Fruit fly (Drosophila melanogaster) whole organism, pupa: ENCODE data around the gene TBC1D23.

Source experiments
- CG10348 ChIP-seq: fragments of 200-800 bp; sonication (Bioruptor generic); IDR thresholded peaks from 2 replicates; pipeline ENCODE4 v1.3.6; 2022; ENCODE audit warnings: missing biosample characterization, missing genetic modification characterization
- CG13204 ChIP-seq: fragments of 200-800 bp; sonication (Bioruptor generic); optimal IDR thresholded peaks from 2 replicates; lab custom pipeline; 2018; ENCODE audit warnings: missing biosample characterization, mild to moderate bottlenecking, missing genetic modification characterization, moderate library complexity
- CG15710 ChIP-seq: fragments of 200-800 bp; sonication (Bioruptor generic); optimal IDR thresholded peaks from 2 replicates; lab custom pipeline; 2018; ENCODE audit warnings: missing biosample characterization, mild to moderate bottlenecking, missing genetic modification characterization, moderate library complexity
- CG8159 ChIP-seq: fragments of 200-800 bp; sonication (Bioruptor generic); optimal IDR thresholded peaks from 3 replicates; lab custom pipeline; 2018; ENCODE audit warnings: missing biosample characterization, mild to moderate bottlenecking, missing genetic modification characterization, moderate library complexity
- EcR ChIP-seq: fragments of 200-800 bp; sonication (Bioruptor generic); optimal IDR thresholded peaks from 3 replicates; lab custom pipeline; 2019; ENCODE audit warnings: missing biosample characterization, missing genetic modification characterization, mild to moderate bottlenecking, moderate library complexity, missing genetic modification reagents
- Ets98B ChIP-seq: fragments of 200-800 bp; sonication (Bioruptor generic); IDR thresholded peaks from 2 replicates; pipeline ENCODE4 v1.3.6; 2022; ENCODE audit warnings: missing biosample characterization, missing genetic modification characterization
- Pif1A ChIP-seq: fragments of 200-800 bp; sonication (Bioruptor generic); optimal IDR thresholded peaks from 3 replicates; lab custom pipeline; 2016; ENCODE audit warnings: missing biosample characterization, missing genetic modification characterization
- Pif1B ChIP-seq: fragments of 200-800 bp; sonication (Bioruptor generic); optimal IDR thresholded peaks from 3 replicates; lab custom pipeline; 2016; ENCODE audit warnings: missing biosample characterization, missing genetic modification characterization
- Snoo ChIP-seq: fragments of 200-800 bp; sonication (Bioruptor generic); optimal IDR thresholded peaks from 3 replicates; lab custom pipeline; 2017; ENCODE audit warnings: missing biosample characterization, mild to moderate bottlenecking, missing genetic modification characterization, inconsistent platforms
- fd96Ca ChIP-seq: fragments of 200-800 bp; sonication (Bioruptor generic); IDR thresholded peaks from 3 replicates; pipeline ENCODE4 v1.3.6; 2022; ENCODE audit warnings: missing biosample characterization, missing genetic modification characterization
- gl ChIP-seq: fragments of 200-800 bp; sonication (Bioruptor generic); optimal IDR thresholded peaks from 2 replicates; lab custom pipeline; 2018; ENCODE audit warnings: missing biosample characterization, mild to moderate bottlenecking, missing genetic modification characterization

DNA sequence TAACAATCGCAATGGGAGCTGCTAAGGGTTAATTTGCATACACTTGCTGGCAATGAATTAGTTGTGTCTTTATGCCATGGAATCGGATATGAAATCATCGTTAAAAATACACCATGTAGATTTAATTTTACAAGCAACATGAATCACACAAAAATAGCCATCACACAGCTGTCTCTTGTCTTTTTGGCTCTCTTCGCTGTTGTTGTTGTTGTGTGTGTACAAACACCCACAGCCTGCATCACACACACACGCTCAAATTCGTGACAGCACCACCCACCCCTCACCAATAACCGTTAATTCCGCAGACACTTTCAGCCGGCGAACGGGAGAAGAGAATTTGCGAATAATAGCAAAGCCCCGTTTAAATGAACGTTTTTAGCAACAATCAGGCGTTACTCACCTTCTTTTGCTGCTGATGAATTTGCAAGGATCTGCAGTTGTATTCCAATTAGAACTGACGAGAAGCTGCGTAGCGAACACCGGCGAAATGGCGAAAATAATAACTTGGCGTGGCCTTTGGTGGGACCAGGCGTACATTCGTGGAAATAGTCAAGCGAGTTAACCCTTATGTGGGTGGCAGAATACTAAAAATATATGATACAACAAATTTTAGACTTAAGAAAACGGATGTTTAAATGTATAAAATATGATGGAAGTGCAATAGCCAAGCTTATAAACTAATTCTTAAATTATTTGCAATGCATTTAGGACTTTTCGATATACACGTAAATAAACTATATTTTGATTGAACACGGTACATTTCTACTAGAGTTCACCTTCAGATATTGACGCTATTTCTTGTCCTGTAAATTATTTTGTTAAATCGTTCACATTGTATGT is 28.8 kb downstream of the TBC1D23 start, which contains the start of gene capt:
- TF ChIP-seq Pif1A (GFP tag; lab: Kevin White, UChicago) (no peak), CG15710 (tag; lab: Kevin White, UChicago) (peak; percentile 48), Pif1B (GFP tag; lab: Kevin White, UChicago) (no peak), CG10348 (GFP tag; lab: Robert Waterston, UW) (no peak), gl (tag; lab: Kevin White, UChicago) (no peak), Ets98B (peak; percentile 7; the same call in 1 of the 2 replicates), EcR (GFP tag; lab: Kevin White, UChicago) (peak; percentile 82), CG13204 (GFP tag; lab: Kevin White, UChicago) (no peak), Snoo (tag; lab: Kevin White, UChicago) (no peak), fd96Ca (no peak), CG8159 (tag; lab: Kevin White, UChicago) (peak; percentile 53)
